Fruit fly (Drosophila melanogaster): Measurements from ENCODE around the gene PolZ2.
A peak's percentile ranks its signal among the peaks of the same experiment; 100 is the strongest.

The PolZ2 gene

DNA sequence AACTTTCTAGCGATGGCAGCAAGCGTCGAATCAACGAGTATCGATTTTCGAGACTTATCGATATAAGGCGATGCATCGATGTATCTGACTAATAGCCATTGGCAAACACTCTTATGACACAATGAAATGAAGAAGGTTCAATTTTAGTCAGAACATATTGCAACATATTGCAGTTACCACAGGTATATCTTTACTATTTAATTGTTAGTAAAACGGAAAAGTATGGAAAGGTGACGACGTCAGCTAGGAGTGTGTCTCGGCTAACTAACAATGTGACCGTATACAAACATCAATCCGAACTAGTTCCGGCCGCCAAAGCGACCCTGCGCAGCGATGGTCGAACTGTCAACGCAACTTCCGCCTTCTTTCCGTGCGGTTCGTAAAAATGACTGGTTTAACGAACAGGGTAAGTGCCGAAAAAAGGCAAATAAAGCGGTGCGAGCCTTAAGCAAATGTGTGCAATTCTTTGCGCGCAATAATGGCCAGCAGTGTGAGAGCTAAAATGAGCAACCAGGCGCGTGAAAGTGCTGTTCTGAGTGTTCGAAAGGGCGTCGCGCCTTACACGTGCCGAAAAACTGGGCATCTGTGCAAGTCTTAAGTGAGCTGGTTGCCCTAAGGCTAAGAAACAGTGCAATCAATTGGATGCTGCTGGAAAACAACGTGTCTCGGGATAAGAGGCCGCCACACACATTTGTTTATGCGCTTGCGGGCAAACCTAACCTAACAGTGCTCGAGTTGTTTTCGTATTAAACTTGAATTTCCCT, 35.6 kb downstream of the PolZ2 start, which contains the start of the genes Dph4, Spec2 and RpL13A (continued):
- TF ChIP-seq CG6175 (GFP tag; IDR thresholded peaks at IDR 0.05) (no peak), slbo (GFP tag; IDR thresholded peaks at IDR 0.05) (no peak), CG13624 (GFP tag; optimal IDR thresholded peaks at IDR 0.05) (peak; percentile 95), MBD-R2 (GFP tag; IDR thresholded peaks at IDR 0.05) (no peak), crp (GFP tag; optimal IDR thresholded peaks at IDR 0.05) (peak in 1 of 2 experiments; percentile 67), Dad (GFP tag; optimal IDR thresholded peaks at IDR 0.05) (peak; percentile 94), dan (GFP tag; IDR thresholded peaks at IDR 0.05) (no peak), Oli (tag; optimal IDR thresholded peaks at IDR 0.05) (peak; percentile 64), usp (GFP tag; optimal IDR thresholded peaks at IDR 0.05) (no peak), CG17385 (GFP tag; optimal IDR thresholded peaks at IDR 0.05) (peak; percentile 91), Neu2 (GFP tag; optimal IDR thresholded peaks at IDR 0.05; ENCODE audit: borderline replicate concordance) (peak; percentile 74), dysf (GFP tag; IDR thresholded peaks at IDR 0.05) (no peak), CG10654 (GFP tag; optimal IDR thresholded peaks at IDR 0.05) (peak; percentile 86), sisA (GFP tag; IDR thresholded peaks at IDR 0.05) (no peak), ind (GFP tag; optimal IDR thresholded peaks at IDR 0.05) (peak; percentile 75), CG15514 (GFP tag; optimal IDR thresholded peaks at IDR 0.05) (peak; percentile 100), CG4707 (GFP tag; optimal IDR thresholded peaks at IDR 0.05) (peak; percentile 93), Asciz (GFP tag; optimal IDR thresholded peaks at IDR 0.05) (peak; percentile 92), CG4820 (GFP tag; optimal IDR thresholded peaks at IDR 0.05) (peak; percentile 75), Xbp1 (GFP tag; optimal IDR thresholded peaks at IDR 0.05) (peak; percentile 89), Ets97D (GFP tag; optimal IDR thresholded peaks at IDR 0.05) (peak; percentile 100), CG17328 (GFP tag; IDR thresholded peaks at IDR 0.05) (no peak), sim (GFP tag; IDR thresholded peaks at IDR 0.05) (no peak), Opbp (GFP tag; IDR thresholded peaks at IDR 0.05; ENCODE audit: partially characterized antibody) (no peak), Dbx (GFP tag; IDR thresholded peaks at IDR 0.05) (no peak), CG10565 (GFP tag; optimal IDR thresholded peaks at IDR 0.05) (peak; percentile 68), Med (GFP tag) (peak; percentile 99), jing (GFP tag; optimal IDR thresholded peaks at IDR 0.05) (peak; percentile 72), CG11695 (GFP tag; IDR thresholded peaks at IDR 0.05) (no peak), az2 (GFP tag; optimal IDR thresholded peaks at IDR 0.05) (peak; percentile 74), sob (GFP tag; IDR thresholded peaks at IDR 0.05) (no peak), grn (GFP tag; optimal IDR thresholded peaks at IDR 0.05) (peak; percentile 76), B-H1 (GFP tag; IDR thresholded peaks at IDR 0.05) (no peak), CG15601 (tag; optimal IDR thresholded peaks at IDR 0.05) (peak; percentile 90), D (optimal IDR thresholded peaks at IDR 0.05) (peak; percentile 57), D (GFP tag; optimal IDR thresholded peaks at IDR 0.05) (peak; percentile 89), CG13287 (GFP tag; IDR thresholded peaks at IDR 0.05; ENCODE audit: partially characterized antibody) (no peak), fru (optimal IDR thresholded peaks at IDR 0.05) (no peak), tll (GFP tag; optimal IDR thresholded peaks at IDR 0.05) (peak; percentile 32 to 61), hkb (optimal IDR thresholded peaks at IDR 0.05) (peak; percentile 87), hkb (GFP tag; IDR thresholded peaks at IDR 0.05) (no peak), CG2875 (GFP tag; optimal IDR thresholded peaks at IDR 0.05) (peak; percentile 92), CG5953 (GFP tag; IDR thresholded peaks at IDR 0.05) (no peak), NC2β (GFP tag; optimal IDR thresholded peaks at IDR 0.05) (peak; percentile 99), dimm (GFP tag; IDR thresholded peaks at IDR 0.05) (no peak), CG12769 (tag; optimal IDR thresholded peaks at IDR 0.05) (peak; percentile 83), HmgZ (tag; optimal IDR thresholded peaks at IDR 0.05) (peak; percentile 94), Dll (GFP tag; IDR thresholded peaks at IDR 0.05; ENCODE audit: partially characterized antibody) (no peak), cg (GFP tag; optimal IDR thresholded peaks at IDR 0.05) (no peak), CG7839 (tag; optimal IDR thresholded peaks at IDR 0.05) (peak; percentile 85)

Data from whole organism, embryonic.